Worm (Caenorhabditis elegans): ENCODE measurements around the gene elo-4.

DNA sequence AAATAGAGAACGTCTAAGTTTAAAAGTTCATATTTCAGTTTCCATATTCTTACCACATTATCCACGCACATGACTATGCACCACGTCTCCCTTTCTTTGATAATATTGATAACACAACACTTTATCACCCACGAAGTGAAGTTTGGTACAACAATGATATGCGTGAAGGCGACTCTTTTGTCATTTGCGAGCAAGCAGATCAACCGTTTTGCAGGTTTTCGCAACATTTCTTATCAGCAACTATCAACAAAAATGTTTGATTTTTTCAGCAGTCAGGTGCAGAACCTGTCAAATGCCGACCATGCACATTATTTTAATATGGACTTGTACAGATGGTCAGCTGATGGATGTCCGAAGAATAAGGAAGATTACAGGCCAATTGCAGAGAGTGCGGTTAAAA is 7.5 kb downstream of the elo-4 start:
- TF ChIP-seq tab-1 (GFP tag; IDR thresholded peaks at IDR 0.05) (no peak), ztf-23 (GFP tag; IDR thresholded peaks at IDR 0.05) (no peak), T22C8.4 (GFP tag; IDR thresholded peaks at IDR 0.05) (no peak)
